Worm (Caenorhabditis elegans) whole organism, young adult: ENCODE data around the gene rps-12.

Experiments
- B0035.1 ChIP-seq: sonication (generic microtip); optimal IDR thresholded peaks from 2 replicates; lab custom pipeline; 2016; ENCODE audit warnings: missing genetic modification characterization, mild to moderate bottlenecking, missing compliant biosample characterization, missing genotype, missing genetic modification reagents
- F22D6.2 ChIP-seq: sonication (generic microtip); optimal IDR thresholded peaks from 2 replicates; lab custom pipeline; 2016; ENCODE audit warnings: mild to moderate bottlenecking, missing genetic modification characterization, missing compliant biosample characterization
- F23B12.7 ChIP-seq: sonication (generic microtip); optimal IDR thresholded peaks from 2 replicates; lab custom pipeline; 2017; ENCODE audit warnings: missing genetic modification characterization, mild to moderate bottlenecking, missing compliant biosample characterization, antibody characterized with exemption, moderate library complexity; ENCODE audit not compliant: insufficient read depth
- F33H1.4 ChIP-seq: fragments of 200-800 bp; sonication (Bioruptor generic); IDR thresholded peaks from 2 replicates; pipeline ENCODE4 v1.3.6; 2022; ENCODE audit warnings: missing genetic modification reagents, missing genetic modification characterization, missing compliant biosample characterization
- F37B4.10 ChIP-seq: fragments of 200-800 bp; sonication (Bioruptor generic); IDR thresholded peaks from 2 replicates; pipeline ENCODE4 v1.3.6; 2022; ENCODE audit warnings: missing genetic modification characterization, missing compliant biosample characterization
- F49E8.2 ChIP-seq: sonication (generic microtip); optimal IDR thresholded peaks from 3 replicates; lab custom pipeline; 2017; ENCODE audit warnings: missing genetic modification characterization, mild to moderate bottlenecking, missing compliant biosample characterization, antibody characterized with exemption, moderate library complexity; ENCODE audit not compliant: insufficient read depth
- K11D2.4 ChIP-seq: fragments of 200-800 bp; sonication (Bioruptor generic); IDR thresholded peaks from 2 replicates; pipeline ENCODE4 v1.3.6; 2022; ENCODE audit warnings: missing genetic modification reagents, missing genetic modification characterization, missing compliant biosample characterization
- K12H6.12 ChIP-seq: fragments of 200-800 bp; sonication (Bioruptor generic); optimal IDR thresholded peaks from 2 replicates; lab custom pipeline; 2018; ENCODE audit warnings: mild to moderate bottlenecking, missing genetic modification characterization, missing compliant biosample characterization
- T26A5.8 ChIP-seq: sonication (generic microtip); optimal IDR thresholded peaks from 2 replicates; lab custom pipeline; 2016; ENCODE audit warnings: missing genetic modification characterization, missing compliant biosample characterization
- Y56A3A.18 ChIP-seq: fragments of 200-800 bp; sonication (Bioruptor generic); IDR thresholded peaks from 2 replicates; pipeline ENCODE4 v1.3.6; 2022; ENCODE audit warnings: missing genetic modification reagents, missing genetic modification characterization, missing compliant biosample characterization
- ZK185.1 ChIP-seq: sonication (generic microtip); optimal IDR thresholded peaks from 2 replicates; lab custom pipeline; 2016; ENCODE audit warnings: mild to moderate bottlenecking, missing genetic modification characterization, missing compliant biosample characterization; ENCODE audit not compliant: poor library complexity, severe bottlenecking
- aptf-2 ChIP-seq: fragments of 200-800 bp; sonication (Bioruptor generic); conservative IDR thresholded peaks from 2 replicates; pipeline ENCODE4 v1.3.6; 2022; ENCODE audit warnings: missing genetic modification reagents, missing genetic modification characterization, missing compliant biosample characterization
- attf-5 ChIP-seq: fragments of 200-800 bp; sonication (Bioruptor generic); optimal IDR thresholded peaks from 2 replicates; lab custom pipeline; 2018; ENCODE audit warnings: mild to moderate bottlenecking, missing genetic modification characterization, missing compliant biosample characterization
- attf-6 ChIP-seq: fragments of 200-800 bp; sonication (Bioruptor generic); IDR thresholded peaks from 2 replicates; pipeline ENCODE4 v1.3.6; 2022; ENCODE audit warnings: missing genetic modification reagents, missing genetic modification characterization, missing compliant biosample characterization
- bed-2 ChIP-seq: fragments of 200-800 bp; sonication (Bioruptor generic); IDR thresholded peaks from 2 replicates; pipeline ENCODE4 v1.3.6; 2022; ENCODE audit warnings: missing genetic modification reagents, missing genetic modification characterization, missing compliant biosample characterization
- ccch-3 ChIP-seq: fragments of 200-800 bp; sonication (Bioruptor generic); optimal IDR thresholded peaks from 2 replicates; lab custom pipeline; 2018; ENCODE audit warnings: mild to moderate bottlenecking, missing genetic modification characterization, missing compliant biosample characterization
- cebp-2 ChIP-seq: fragments of 200-800 bp; sonication (Bioruptor generic); IDR thresholded peaks from 2 replicates; pipeline ENCODE4 v1.3.6; 2022; ENCODE audit warnings: missing genetic modification characterization, missing compliant biosample characterization
- dpff-1 ChIP-seq: sonication (generic microtip); optimal IDR thresholded peaks from 2 replicates; lab custom pipeline; 2017; ENCODE audit warnings: mild to moderate bottlenecking, missing genetic modification characterization, missing compliant biosample characterization
- dpl-1 ChIP-seq: fragments of 150-350 bp; optimal IDR thresholded peaks from 2 replicates; lab custom pipeline; 2014; ENCODE audit warnings: missing biosample characterization, missing genetic modification reagents, missing genetic modification characterization
- egl-44 ChIP-seq: fragments of 200-800 bp; sonication (Bioruptor generic); IDR thresholded peaks from 2 replicates; pipeline ENCODE4 v1.3.6; 2022; ENCODE audit warnings: missing genetic modification reagents, missing genetic modification characterization, missing compliant biosample characterization
- hmg-1.2 ChIP-seq: fragments of 200-800 bp; sonication (Bioruptor generic); IDR thresholded peaks from 2 replicates; pipeline ENCODE4 v1.3.6; 2022; ENCODE audit warnings: missing genetic modification reagents, missing genetic modification characterization, missing compliant biosample characterization
- hsf-1 ChIP-seq: fragments of 200-800 bp; sonication (Bioruptor generic); IDR thresholded peaks from 2 replicates; pipeline ENCODE4 v1.3.6; 2022; ENCODE audit warnings: missing genetic modification reagents, missing genetic modification characterization, missing compliant biosample characterization
- lag-1 ChIP-seq: fragments of 200-800 bp; sonication (Bioruptor generic); IDR thresholded peaks from 2 replicates; pipeline ENCODE4 v1.3.6; 2022; ENCODE audit warnings: missing genetic modification reagents, missing genetic modification characterization, missing compliant biosample characterization
- lin-35 ChIP-seq, 3 experiments: fragments of 150-350 bp in 2 of 3; sonication (generic microtip) in 1 of 3; optimal IDR thresholded peaks; 2 replicates each; lab custom pipeline; 2014 to 2018; ENCODE audit warnings: missing biosample characterization in 3 of 3, missing genetic modification characterization in 3 of 3, missing genetic modification reagents in 3 of 3
- lin-54 ChIP-seq: fragments of 200-800 bp; sonication (Bioruptor generic); optimal IDR thresholded peaks from 2 replicates; lab custom pipeline; 2018; ENCODE audit warnings: mild to moderate bottlenecking, missing genetic modification characterization, missing compliant biosample characterization
- lsy-27 ChIP-seq: sonication (generic microtip); optimal IDR thresholded peaks from 2 replicates; lab custom pipeline; 2017; ENCODE audit warnings: missing genetic modification characterization, mild to moderate bottlenecking, missing compliant biosample characterization, antibody characterized with exemption, missing genotype, borderline replicate concordance; ENCODE audit not compliant: insufficient read depth
- madf-10 ChIP-seq: sonication (generic microtip); optimal IDR thresholded peaks from 2 replicates; lab custom pipeline; 2016; ENCODE audit warnings: mild to moderate bottlenecking, missing genetic modification characterization, missing compliant biosample characterization
- madf-6 ChIP-seq: fragments of 200-800 bp; sonication (Bioruptor generic); IDR thresholded peaks from 2 replicates; pipeline ENCODE4 v1.3.6; 2022; ENCODE audit warnings: missing genetic modification reagents, missing genetic modification characterization, missing compliant biosample characterization
- mel-28 ChIP-seq: sonication (generic microtip); optimal IDR thresholded peaks from 2 replicates; lab custom pipeline; 2016; ENCODE audit warnings: borderline replicate concordance, mild to moderate bottlenecking, missing genetic modification characterization, missing compliant biosample characterization
- mes-4 ChIP-seq: sonication (generic microtip); optimal IDR thresholded peaks from 2 replicates; lab custom pipeline; 2016; ENCODE audit warnings: missing genotype, missing genetic modification characterization, missing compliant biosample characterization
- nfyb-1 ChIP-seq: fragments of 200-800 bp; sonication (Bioruptor generic); IDR thresholded peaks from 2 replicates; pipeline ENCODE4 v1.3.6; 2022; ENCODE audit warnings: missing genetic modification reagents, missing genetic modification characterization, missing compliant biosample characterization
- nhr-90 ChIP-seq: sonication (generic microtip); optimal IDR thresholded peaks from 2 replicates; lab custom pipeline; 2016; ENCODE audit warnings: missing genotype, mild to moderate bottlenecking, missing genetic modification characterization, missing compliant biosample characterization
- sea-2 ChIP-seq: fragments of 200-800 bp; sonication (Bioruptor generic); IDR thresholded peaks from 2 replicates; pipeline ENCODE4 v1.3.6; 2022; ENCODE audit warnings: missing genetic modification characterization, missing compliant biosample characterization
- snpc-3.4 ChIP-seq: sonication (generic microtip); optimal IDR thresholded peaks from 2 replicates; lab custom pipeline; 2017; ENCODE audit warnings: missing genetic modification characterization, mild to moderate bottlenecking, missing compliant biosample characterization, antibody characterized with exemption, moderate library complexity, missing genotype, missing genetic modification reagents
- snpc-4 ChIP-seq, 5 experiments: fragments of 150-350 bp in 1 of 5; sonication (generic microtip) in 4 of 5; optimal IDR thresholded peaks; 2 replicates each; lab custom pipeline; 2014 to 2018; ENCODE audit warnings: missing genetic modification characterization in 5 of 5, missing biosample characterization in 3 of 5, antibody characterized with exemption in 2 of 5, mild to moderate bottlenecking in 2 of 5, missing compliant biosample characterization in 2 of 5, missing genotype in 2 of 5, moderate library complexity in 2 of 5, missing genetic modification reagents in 1 of 5
- tbp1 ChIP-seq: fragments of 200-800 bp; sonication (Bioruptor generic); optimal IDR thresholded peaks from 2 replicates; lab custom pipeline; 2018; ENCODE audit warnings: mild to moderate bottlenecking, missing genetic modification characterization, missing compliant biosample characterization
- unc-130 ChIP-seq: sonication (generic microtip); optimal IDR thresholded peaks from 2 replicates; lab custom pipeline; 2016; ENCODE audit warnings: missing genetic modification reagents, missing genetic modification characterization, missing compliant biosample characterization
- ztf-25 ChIP-seq: fragments of 200-800 bp; sonication (Bioruptor generic); IDR thresholded peaks from 2 replicates; pipeline ENCODE4 v1.3.6; 2022; ENCODE audit warnings: missing genetic modification reagents, missing genetic modification characterization, missing compliant biosample characterization
- ztf-28 ChIP-seq: fragments of 200-800 bp; sonication (Bioruptor generic); IDR thresholded peaks from 2 replicates; pipeline ENCODE4 v1.3.6; 2022; ENCODE audit warnings: missing genetic modification reagents, missing genetic modification characterization, missing compliant biosample characterization

Gene rps-12

DNA sequence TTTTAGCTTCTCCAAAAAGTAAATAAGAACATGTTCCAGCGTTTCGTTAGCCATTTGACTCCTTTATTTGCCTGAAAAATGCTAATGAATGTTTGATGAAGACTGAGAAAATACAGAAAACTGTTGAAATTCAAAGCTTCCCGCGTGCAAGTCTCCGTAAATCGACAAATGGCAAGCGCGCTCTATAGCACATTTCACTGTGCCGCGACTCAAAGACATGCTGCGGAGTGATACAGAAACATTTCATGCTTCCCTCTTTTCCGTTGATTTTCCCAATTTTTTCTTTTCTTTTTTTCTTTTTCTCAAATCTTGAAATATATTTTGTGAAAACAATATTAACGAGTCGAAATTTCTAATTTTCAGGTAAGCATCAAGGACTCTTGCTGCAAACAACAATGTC is at the start of gene rps-12, which contains the start of gene ska-3 (continued):
- no peak for TF ChIP-seq mes-4 (tag; lab: Kevin White, UChicago)
- TF ChIP-seq sea-2, result no peak
- TF ChIP-seq tbp1 (GFP tag; lab: Kevin White, UChicago), result peak; percentile 78
- peak; percentile 95 for TF ChIP-seq madf-6 (GFP tag; lab: Robert Waterston, UW)
- peak; percentile 69 for TF ChIP-seq F22D6.2 (tag; lab: Kevin White, UChicago)
- TF ChIP-seq B0035.1 (tag; lab: Kevin White, UChicago), result peak; percentile 43
- peak; percentile 88 for TF ChIP-seq madf-10 (tag; lab: Kevin White, UChicago)
- no peak for TF ChIP-seq ccch-3
- peak; percentile 96 for TF ChIP-seq K11D2.4 (GFP tag; lab: Robert Waterston, UW)
- TF ChIP-seq unc-130 (GFP tag; lab: Kevin White, UChicago), result peak; percentile 70
- TF ChIP-seq K12H6.12, result peak; percentile 91
- peak; percentile 51; the same call in 1 of the 2 replicates for TF ChIP-seq Y56A3A.18
- no peak for TF ChIP-seq mel-28 (tag; lab: Kevin White, UChicago)
- TF ChIP-seq lin-54 (GFP tag; lab: Kevin White, UChicago), result peak; percentile 98
- no peak for TF ChIP-seq egl-44
- TF ChIP-seq hmg-1.2 (GFP tag; lab: Robert Waterston, UW), result peak; percentile 95
- peak; percentile 48 to 99 (median 88) for TF ChIP-seq lin-35 (GFP tag; optimal IDR thresholded peaks at IDR 0.05; lab: Kevin White, UChicago)
- no peak for TF ChIP-seq F37B4.10 (GFP tag; lab: Robert Waterston, UW)
- TF ChIP-seq dpff-1 (tag; lab: Kevin White, UChicago), result no peak
- TF ChIP-seq attf-5 (GFP tag; lab: Kevin White, UChicago), result peak; percentile 99
- TF ChIP-seq aptf-2 (GFP tag; lab: Robert Waterston, UW), result peak; percentile 74
- TF ChIP-seq hsf-1, result peak; percentile 82
- TF ChIP-seq attf-6 (GFP tag; lab: Robert Waterston, UW), result no peak
- peak; percentile 19 for TF ChIP-seq lsy-27 (tag; lab: Kevin White, UChicago)
- peak; percentile 98 for TF ChIP-seq F23B12.7 (tag; lab: Kevin White, UChicago)
- peak; percentile 93 for TF ChIP-seq F33H1.4 (GFP tag; lab: Robert Waterston, UW)
- TF ChIP-seq bed-2 (GFP tag; lab: Robert Waterston, UW), result no peak
- peak; percentile 92 for TF ChIP-seq dpl-1 (GFP tag; lab: Kevin White, UChicago)
- no peak for TF ChIP-seq cebp-2
- no peak for TF ChIP-seq lag-1

DNA sequence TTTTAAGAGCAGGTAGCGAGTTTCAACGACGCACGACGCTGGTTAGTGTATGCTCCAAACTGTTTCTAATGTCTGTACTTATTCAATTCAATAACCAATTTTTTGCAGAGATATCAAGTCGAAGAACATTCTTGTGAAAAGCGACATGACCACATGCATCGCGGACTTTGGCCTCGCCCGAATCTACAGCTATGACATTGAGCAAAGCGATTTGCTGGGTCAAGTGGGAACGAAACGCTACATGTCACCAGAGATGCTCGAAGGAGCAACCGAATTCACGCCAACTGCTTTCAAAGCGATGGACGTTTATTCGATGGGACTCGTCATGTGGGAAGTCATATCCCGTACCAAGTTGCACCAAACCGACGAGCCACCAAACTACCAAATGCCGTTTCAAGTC is 48.7 kb upstream of the rps-12 start:
- TF ChIP-seq ztf-25 (GFP tag; lab: Robert Waterston, UW) (no peak), ztf-28 (GFP tag; lab: Robert Waterston, UW) (no peak), nhr-90 (no peak), F49E8.2 (no peak), T26A5.8 (no peak), mes-4 (tag; lab: Kevin White, UChicago) (no peak), madf-10 (tag; lab: Kevin White, UChicago) (no peak), ZK185.1 (tag; lab: Kevin White, UChicago) (no peak)

DNA sequence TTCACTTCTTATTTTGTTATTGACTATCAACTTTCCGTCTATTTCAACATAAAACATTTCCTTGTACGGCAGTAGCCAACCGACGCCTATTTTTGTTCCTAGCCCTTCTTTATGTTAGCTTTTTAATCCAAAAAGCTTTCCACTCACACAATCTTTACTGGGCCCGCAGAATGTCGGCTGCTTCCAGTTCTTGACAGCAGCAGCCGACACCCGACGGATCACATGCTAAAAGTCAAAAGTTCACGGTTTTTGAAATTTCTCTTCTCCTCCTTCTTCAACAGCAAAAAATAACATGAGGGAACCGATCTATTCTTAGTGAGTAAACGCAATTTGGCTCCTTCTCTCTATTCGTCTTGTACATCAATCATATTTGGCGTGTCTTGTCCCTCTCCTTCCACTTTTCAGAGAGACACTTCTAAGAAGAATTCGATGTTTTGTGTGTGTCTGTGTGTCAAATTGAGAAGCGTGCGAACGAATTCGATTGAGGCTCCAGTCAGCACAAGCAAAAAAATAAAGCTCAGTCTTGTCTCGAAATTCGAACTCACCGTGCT is 46.6 kb upstream of the rps-12 start:
- TF ChIP-seq lin-35 (GFP tag; optimal IDR thresholded peaks at IDR 0.05; lab: Kevin White, UChicago) (peak in 1 of 3 experiments; percentile 10), snpc-3.4 (tag; lab: Kevin White, UChicago) (no peak), nfyb-1 (GFP tag; lab: Robert Waterston, UW) (0 out of 2 replicates have a peak, but pooled peaks have one; percentile 35), snpc-4 (GFP tag; optimal IDR thresholded peaks at IDR 0.05; lab: Kevin White, UChicago) (peak; percentile 50), snpc-4 (tag; optimal IDR thresholded peaks at IDR 0.05; lab: Kevin White, UChicago) (peak; percentile 48 to 82 (median 80))
